Fruit fly (Drosophila melanogaster): Measurements from ENCODE around the gene CG42740.

The CG42740 gene

dm6 chr3R:30454442-30454841 is 31.7 kb upstream of the CG42740 start (continued):
- TF ChIP-seq Awh (GFP tag; IDR thresholded peaks at IDR 0.05) = 0 out of 2 replicates have a peak, but pooled peaks have one; percentile 31
- TF ChIP-seq Drgx (GFP tag; IDR thresholded peaks at IDR 0.05) = peak; percentile 40; the same call in 1 of the 2 replicates
- peak; percentile 39 for TF ChIP-seq Med (GFP tag)
- TF ChIP-seq CG12769 (tag; optimal IDR thresholded peaks at IDR 0.05) = peak; percentile 39
- peak; percentile 3 for TF ChIP-seq nau (GFP tag; optimal IDR thresholded peaks at IDR 0.05)
- TF ChIP-seq sr (GFP tag; IDR thresholded peaks at IDR 0.05) = 0 out of 3 replicates have a peak, but pooled peaks have one; percentile 42
- TF ChIP-seq CG9876 (GFP tag; optimal IDR thresholded peaks at IDR 0.05) = no peak
- no peak for TF ChIP-seq emc (GFP tag; optimal IDR thresholded peaks at IDR 0.05)
- peak; percentile 67 for TF ChIP-seq CG7372 (GFP tag; IDR thresholded peaks at IDR 0.05)
- peak; percentile 26 to 56 for TF ChIP-seq Trl (optimal IDR thresholded peaks at IDR 0.05)
- TF ChIP-seq Trl (GFP tag; optimal IDR thresholded peaks at IDR 0.05) = no peak
- peak; percentile 84; the same call in 2 of the 3 replicates for TF ChIP-seq so (GFP tag; IDR thresholded peaks at IDR 0.05)
- peak; percentile 53 for TF ChIP-seq sd (tag; optimal IDR thresholded peaks at IDR 0.05)

DNA sequence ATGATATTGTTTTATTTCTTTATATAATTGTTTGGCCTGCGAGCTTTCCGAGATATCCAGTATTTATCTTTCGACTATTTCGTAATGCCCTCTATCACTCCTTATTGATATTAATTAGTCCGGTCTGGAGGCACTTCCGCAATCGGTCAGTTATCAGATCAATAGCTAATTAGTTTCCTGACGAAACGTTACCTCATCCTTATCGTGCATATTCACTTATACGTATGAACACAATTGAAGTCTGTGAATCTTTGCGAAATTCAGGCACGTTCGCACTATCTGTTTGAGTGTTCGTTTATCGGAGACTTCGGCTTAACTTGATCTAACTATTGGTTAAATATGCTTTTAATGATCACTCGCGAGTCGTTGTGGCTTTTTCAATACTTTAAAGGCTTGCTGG is 30.5 kb upstream of the CG42740 start:
- TF ChIP-seq CG7963 (GFP tag; IDR thresholded peaks at IDR 0.05; ENCODE audit: partially characterized antibody) = no peak
- no peak for TF ChIP-seq Nf-YA (GFP tag; IDR thresholded peaks at IDR 0.05)
- no peak for TF ChIP-seq Taf1 (GFP tag; IDR thresholded peaks at IDR 0.05)
- no peak for TF ChIP-seq CG31441 (GFP tag; IDR thresholded peaks at IDR 0.05)
- TF ChIP-seq wdn (GFP tag; IDR thresholded peaks at IDR 0.05) = no peak
- no peak for TF ChIP-seq MTF-1 (GFP tag; optimal IDR thresholded peaks at IDR 0.05; ENCODE audit: borderline replicate concordance)
- no peak for TF ChIP-seq CG12236 (GFP tag; optimal IDR thresholded peaks at IDR 0.05)
- TF ChIP-seq CG10147 (GFP tag; optimal IDR thresholded peaks at IDR 0.05) = no peak
- no peak for TF ChIP-seq Tbp (GFP tag; optimal IDR thresholded peaks at IDR 0.05)
- peak; percentile 74 for TF ChIP-seq exex (tag; optimal IDR thresholded peaks at IDR 0.05)
- TF ChIP-seq CG5180 (GFP tag; optimal IDR thresholded peaks at IDR 0.05) = no peak
- TF ChIP-seq dati (GFP tag; IDR thresholded peaks at IDR 0.05) = no peak
- TF ChIP-seq Pdp1 (GFP tag; optimal IDR thresholded peaks at IDR 0.05) = peak in 1 of 2 experiments; percentile 60
- no peak for TF ChIP-seq Oli (tag; optimal IDR thresholded peaks at IDR 0.05)
- no peak for TF ChIP-seq CG6683 (GFP tag; optimal IDR thresholded peaks at IDR 0.05)
- TF ChIP-seq Sox102F (GFP tag; optimal IDR thresholded peaks at IDR 0.05) = no peak
- no peak for TF ChIP-seq Jarid2 (GFP tag; optimal IDR thresholded peaks at IDR 0.05)
- no peak for TF ChIP-seq Atf3 (GFP tag; optimal IDR thresholded peaks at IDR 0.05)
- peak; percentile 55 for TF ChIP-seq mirr (GFP tag; optimal IDR thresholded peaks at IDR 0.05)
- no peak for TF ChIP-seq hth (optimal IDR thresholded peaks at IDR 0.05)
- no peak for TF ChIP-seq dmrt11E (tag; optimal IDR thresholded peaks at IDR 0.05)

DNA sequence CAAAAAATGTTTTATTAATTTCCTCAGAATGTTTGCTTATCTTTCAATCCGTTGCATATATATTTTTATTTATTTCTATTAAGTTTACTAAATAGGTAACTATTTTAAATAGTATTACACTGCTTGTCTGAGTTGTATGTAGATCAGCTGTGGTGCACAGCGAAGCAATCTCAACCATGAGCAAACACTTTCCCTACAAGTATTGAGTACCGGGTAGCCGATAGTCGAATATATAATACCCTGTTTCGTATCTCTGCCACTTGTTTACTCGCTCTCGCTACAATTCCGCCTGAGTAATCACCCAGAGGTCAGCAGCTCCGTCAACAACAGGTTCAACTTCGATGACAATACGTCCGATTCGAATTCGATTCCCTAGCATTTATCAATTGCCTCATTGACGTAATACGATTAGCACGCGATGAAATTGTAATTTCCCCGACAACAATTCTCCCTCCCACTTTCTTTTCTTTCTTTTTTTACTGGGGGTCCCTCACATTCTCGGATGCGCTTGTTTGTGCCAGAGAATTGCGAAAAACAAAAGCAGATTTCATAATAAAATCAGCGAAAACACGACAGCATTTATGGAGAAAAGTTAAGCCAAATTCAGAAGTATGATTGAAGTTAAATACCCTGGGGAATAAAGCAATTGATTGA is 28.0 kb upstream of the CG42740 start:
- TF ChIP-seq CG18262 (tag; optimal IDR thresholded peaks at IDR 0.05) (no peak), Doc3 (GFP tag; IDR thresholded peaks at IDR 0.05; ENCODE audit: partially characterized antibody) (no peak), CG17361 (GFP tag; IDR thresholded peaks at IDR 0.05) (no peak), org-1 (GFP tag; optimal IDR thresholded peaks at IDR 0.05) (no peak), repo (GFP tag; optimal IDR thresholded peaks at IDR 0.05) (no peak), vvl (GFP tag; IDR thresholded peaks at IDR 0.05) (no peak), HLH4C (GFP tag; IDR thresholded peaks at IDR 0.05; ENCODE audit: partially characterized antibody) (peak; percentile 51; the same call in 2 of the 3 replicates), CG11695 (GFP tag; IDR thresholded peaks at IDR 0.05) (0 out of 3 replicates have a peak, but pooled peaks have one; percentile 4), Pdp1 (GFP tag; optimal IDR thresholded peaks at IDR 0.05) (peak in 1 of 2 experiments; percentile 1), sqz (GFP tag; optimal IDR thresholded peaks at IDR 0.05) (no peak), klu (GFP tag; IDR thresholded peaks at IDR 0.05) (no peak), Bgb (GFP tag; IDR thresholded peaks at IDR 0.05; ENCODE audit: partially characterized antibody) (peak; percentile 50; the same call in 1 of the 2 replicates), D19B (GFP tag; optimal IDR thresholded peaks at IDR 0.05) (peak; percentile 54), peb (GFP tag; IDR thresholded peaks at IDR 0.05) (no peak), Rx (GFP tag; IDR thresholded peaks at IDR 0.05) (0 out of 2 replicates have a peak, but pooled peaks have one; percentile 6), Dfd (GFP tag; optimal IDR thresholded peaks at IDR 0.05) (no peak), Atf3 (GFP tag; optimal IDR thresholded peaks at IDR 0.05) (no peak)

Measured in whole organism, embryonic.